Fruit fly (Drosophila melanogaster) whole organism, prepupa: Measurements from ENCODE around the gene CG31178.

Experiments
- CG10631 ChIP-seq: fragments of 200-800 bp; sonication (Bioruptor generic); optimal IDR thresholded peaks from 2 replicates; lab custom pipeline; 2016; ENCODE audit warnings: missing biosample characterization, missing genetic modification characterization
- CG10669 ChIP-seq: fragments of 200-800 bp; sonication (Bioruptor generic); optimal IDR thresholded peaks from 3 replicates; lab custom pipeline; 2018; ENCODE audit warnings: missing biosample characterization, mild to moderate bottlenecking, missing genetic modification characterization, moderate library complexity
- CG11294 ChIP-seq: fragments of 200-800 bp; sonication (Bioruptor generic); IDR thresholded peaks from 2 replicates; pipeline ENCODE4 v1.3.6; 2022; ENCODE audit warnings: missing biosample characterization, missing genetic modification characterization
- CG11762 ChIP-seq: fragments of 200-800 bp; sonication (Bioruptor generic); optimal IDR thresholded peaks from 3 replicates; lab custom pipeline; 2016; ENCODE audit warnings: missing biosample characterization, missing genetic modification characterization; ENCODE audit not compliant: insufficient read depth
- CG11902 ChIP-seq: fragments of 200-800 bp; sonication (Bioruptor generic); optimal IDR thresholded peaks from 3 replicates; lab custom pipeline; 2016; ENCODE audit warnings: missing biosample characterization, missing genetic modification characterization
- CG15336 ChIP-seq: fragments of 200-800 bp; sonication (Bioruptor generic); IDR thresholded peaks from 2 replicates; pipeline ENCODE4 v1.3.6; 2022; ENCODE audit warnings: missing biosample characterization, missing genetic modification characterization
- CG16779 ChIP-seq: fragments of 200-800 bp; sonication (Bioruptor generic); optimal IDR thresholded peaks from 3 replicates; lab custom pipeline; 2017; ENCODE audit warnings: missing biosample characterization, mild to moderate bottlenecking, missing genetic modification characterization
- CG3032 ChIP-seq: fragments of 200-800 bp; optimal IDR thresholded peaks from 2 replicates; lab custom pipeline; 2019; ENCODE audit warnings: missing biosample characterization, mild to moderate bottlenecking, missing genetic modification characterization, moderate library complexity
- CG31627 ChIP-seq: fragments of 200-800 bp; sonication (Bioruptor generic); optimal IDR thresholded peaks from 3 replicates; lab custom pipeline; 2016; ENCODE audit warnings: missing biosample characterization, missing genetic modification characterization
- CG32006 ChIP-seq: fragments of 200-800 bp; sonication (Bioruptor generic); optimal IDR thresholded peaks from 3 replicates; lab custom pipeline; 2017; ENCODE audit warnings: missing biosample characterization, mild to moderate bottlenecking, missing genetic modification characterization
- CG6163 ChIP-seq: fragments of 200-800 bp; sonication (Bioruptor generic); IDR thresholded peaks from 3 replicates; pipeline ENCODE4 v1.3.6; 2022; ENCODE audit warnings: missing biosample characterization, missing genetic modification characterization
- CG6276 ChIP-seq: fragments of 200-800 bp; sonication (Bioruptor generic); optimal IDR thresholded peaks from 2 replicates; lab custom pipeline; 2017; ENCODE audit warnings: missing biosample characterization, mild to moderate bottlenecking, missing genetic modification characterization
- CG6792 ChIP-seq: fragments of 200-800 bp; sonication (Bioruptor generic); optimal IDR thresholded peaks from 3 replicates; lab custom pipeline; 2016; ENCODE audit warnings: missing biosample characterization, missing genetic modification characterization
- CG6854 ChIP-seq: fragments of 200-800 bp; sonication (Bioruptor generic); optimal IDR thresholded peaks from 2 replicates; lab custom pipeline; 2017; ENCODE audit warnings: missing biosample characterization, mild to moderate bottlenecking, missing genetic modification characterization
- CG7368 ChIP-seq: fragments of 200-800 bp; sonication (Bioruptor generic); optimal IDR thresholded peaks from 3 replicates; lab custom pipeline; 2016; ENCODE audit warnings: missing biosample characterization, missing genetic modification characterization
- CG8319 ChIP-seq: fragments of 200-800 bp; sonication (Bioruptor generic); optimal IDR thresholded peaks from 3 replicates; lab custom pipeline; 2016; ENCODE audit warnings: missing biosample characterization, missing genetic modification characterization
- CG9139 ChIP-seq: fragments of 200-800 bp; sonication (Bioruptor generic); optimal IDR thresholded peaks from 3 replicates; lab custom pipeline; 2017; ENCODE audit warnings: missing biosample characterization, mild to moderate bottlenecking, missing genetic modification characterization
- Eip75B ChIP-seq: fragments of 200-800 bp; sonication (Bioruptor generic); optimal IDR thresholded peaks from 3 replicates; lab custom pipeline; 2016; ENCODE audit warnings: missing biosample characterization, missing genetic modification characterization
- Eip78C ChIP-seq: fragments of 200-800 bp; sonication (Bioruptor generic); peaks from one replicate; lab custom pipeline; 2016; ENCODE audit warnings: missing biosample characterization, missing genetic modification characterization
- Eip93F ChIP-seq: fragments of 200-800 bp; sonication (Bioruptor generic); optimal IDR thresholded peaks from 2 replicates; lab custom pipeline; 2016; ENCODE audit warnings: missing biosample characterization, mild to moderate bottlenecking, missing genetic modification characterization
- Ets21C ChIP-seq: fragments of 200-800 bp; sonication (Bioruptor generic); optimal IDR thresholded peaks from 3 replicates; lab custom pipeline; 2016; ENCODE audit warnings: missing biosample characterization, missing genetic modification characterization
- Gug ChIP-seq: fragments of 200-800 bp; sonication (Bioruptor generic); IDR thresholded peaks from 2 replicates; pipeline ENCODE4 v1.3.6; 2022; ENCODE audit warnings: missing biosample characterization, missing genetic modification characterization
- Hr38 ChIP-seq: sonication (Bioruptor generic); optimal IDR thresholded peaks from 2 replicates; lab custom pipeline; 2016; ENCODE audit warnings: missing biosample characterization, missing genetic modification characterization
- Hr4 ChIP-seq: fragments of 200-800 bp; sonication (Bioruptor generic); optimal IDR thresholded peaks from 3 replicates; lab custom pipeline; 2016; ENCODE audit warnings: missing biosample characterization, missing genetic modification characterization
- Lpt ChIP-seq: fragments of 200-800 bp; sonication (Bioruptor generic); optimal IDR thresholded peaks from 3 replicates; lab custom pipeline; 2016; ENCODE audit warnings: missing biosample characterization, missing genetic modification characterization
- Met ChIP-seq: fragments of 200-800 bp; sonication (Bioruptor generic); optimal IDR thresholded peaks from 3 replicates; lab custom pipeline; 2016; ENCODE audit warnings: missing biosample characterization, missing genetic modification characterization
- OdsH ChIP-seq: fragments of 200-800 bp; sonication (Bioruptor generic); optimal IDR thresholded peaks from 3 replicates; lab custom pipeline; 2016; ENCODE audit warnings: missing biosample characterization, missing genetic modification characterization
- Smox ChIP-seq: fragments of 200-800 bp; sonication (Bioruptor generic); optimal IDR thresholded peaks from 3 replicates; lab custom pipeline; 2016; ENCODE audit warnings: missing biosample characterization, missing genetic modification characterization
- Sox102F ChIP-seq: fragments of 200-800 bp; sonication (Bioruptor generic); optimal IDR thresholded peaks from 2 replicates; lab custom pipeline; 2016; ENCODE audit warnings: missing biosample characterization, mild to moderate bottlenecking, missing genetic modification characterization
- Sox14 ChIP-seq: fragments of 200-800 bp; sonication (Bioruptor generic); optimal IDR thresholded peaks from 3 replicates; lab custom pipeline; 2016; ENCODE audit warnings: missing biosample characterization, missing genetic modification characterization
- Sox15 ChIP-seq: fragments of 200-800 bp; sonication (Bioruptor generic); optimal IDR thresholded peaks from 3 replicates; lab custom pipeline; 2016; ENCODE audit warnings: missing biosample characterization, missing genetic modification characterization
- achi ChIP-seq: fragments of 200-800 bp; sonication (Bioruptor generic); optimal IDR thresholded peaks from 3 replicates; lab custom pipeline; 2016; ENCODE audit warnings: missing biosample characterization, missing genetic modification characterization
- acj6 ChIP-seq: fragments of 200-800 bp; sonication (Bioruptor generic); optimal IDR thresholded peaks from 3 replicates; lab custom pipeline; 2016; ENCODE audit warnings: missing biosample characterization, missing genetic modification characterization
- cyc ChIP-seq: fragments of 200-800 bp; sonication (Bioruptor generic); optimal IDR thresholded peaks from 3 replicates; lab custom pipeline; 2016; ENCODE audit warnings: missing biosample characterization, missing genetic modification characterization
- dac ChIP-seq: fragments of 200-800 bp; sonication (Bioruptor generic); optimal IDR thresholded peaks from 2 replicates; lab custom pipeline; 2017; ENCODE audit warnings: missing biosample characterization, mild to moderate bottlenecking, missing genetic modification characterization
- dsx ChIP-seq: fragments of 200-800 bp; optimal IDR thresholded peaks from 3 replicates; lab custom pipeline; 2019; ENCODE audit warnings: missing biosample characterization, mild to moderate bottlenecking, missing genetic modification characterization, moderate library complexity; ENCODE audit not compliant: poor library complexity, severe bottlenecking
- eg ChIP-seq: fragments of 200-800 bp; sonication (Bioruptor generic); IDR thresholded peaks from 3 replicates; pipeline ENCODE4 v1.3.6; 2022; ENCODE audit warnings: missing biosample characterization, missing genetic modification characterization
- esn ChIP-seq: fragments of 200-800 bp; sonication (Bioruptor generic); optimal IDR thresholded peaks from 2 replicates; lab custom pipeline; 2016; ENCODE audit warnings: missing biosample characterization, mild to moderate bottlenecking, missing genetic modification characterization, moderate library complexity
- fkh ChIP-seq: fragments of 200-800 bp; sonication (Bioruptor generic); optimal IDR thresholded peaks from 3 replicates; lab custom pipeline; 2017; ENCODE audit warnings: missing biosample characterization, mild to moderate bottlenecking, missing genetic modification characterization, moderate library complexity
- lz ChIP-seq: fragments of 200-800 bp; sonication (Bioruptor generic); optimal IDR thresholded peaks from 3 replicates; lab custom pipeline; 2016; ENCODE audit warnings: missing biosample characterization, missing genetic modification characterization
- net ChIP-seq: fragments of 200-800 bp; sonication (Bioruptor generic); optimal IDR thresholded peaks from 3 replicates; lab custom pipeline; 2016; ENCODE audit warnings: missing biosample characterization, missing genetic modification characterization
- pdm3 ChIP-seq: fragments of 200-800 bp; sonication (Bioruptor generic); optimal IDR thresholded peaks from 3 replicates; lab custom pipeline; 2016; ENCODE audit warnings: missing biosample characterization, missing genetic modification characterization
- salr ChIP-seq, 2 experiments: fragments of 200-800 bp; sonication (Bioruptor generic); optimal IDR thresholded peaks; 3 replicates each; lab custom pipeline; 2016 to 2018; ENCODE audit warnings: missing biosample characterization in 2 of 2, missing genetic modification characterization in 2 of 2, mild to moderate bottlenecking in 1 of 2
- svp ChIP-seq: fragments of 200-800 bp; sonication (Bioruptor generic); peaks from one replicate; lab custom pipeline; 2016; ENCODE audit warnings: missing biosample characterization, missing genetic modification characterization
- topi ChIP-seq: fragments of 200-800 bp; sonication (Bioruptor generic); optimal IDR thresholded peaks from 3 replicates; lab custom pipeline; 2016; ENCODE audit warnings: missing biosample characterization, missing genetic modification characterization
- vri ChIP-seq: fragments of 200-800 bp; sonication (Bioruptor generic); optimal IDR thresholded peaks from 3 replicates; lab custom pipeline; 2016; ENCODE audit warnings: missing biosample characterization, mild to moderate bottlenecking, missing genetic modification characterization

Gene CG31178

dm6 chr3R:21827453-21828039, 46.0 kb upstream of the CG31178 start (continued):
- TF ChIP-seq OdsH: peak; percentile 65
- peak in 1 of 2 experiments; percentile 15 for TF ChIP-seq salr (GFP tag; optimal IDR thresholded peaks at IDR 0.05; lab: Kevin White, UChicago)
- TF ChIP-seq CG11762 (GFP tag; lab: Kevin White, UChicago): peak; percentile 8
- TF ChIP-seq Gug (GFP tag; lab: Robert Waterston, UW): 0 out of 2 replicates have a peak, but pooled peaks have one; percentile 12
- TF ChIP-seq CG11902: peak; percentile 9
- no peak for TF ChIP-seq Sox15
- TF ChIP-seq vri (GFP tag; lab: Kevin White, UChicago): peak; percentile 14
- TF ChIP-seq cyc: peak; percentile 56
- TF ChIP-seq Sox14 (GFP tag; lab: Kevin White, UChicago): peak; percentile 56
- TF ChIP-seq CG10631: peak; percentile 27
- peak; percentile 9 for TF ChIP-seq CG10669 (GFP tag; lab: Kevin White, UChicago)
- TF ChIP-seq Hr4: peak; percentile 58
- no peak for TF ChIP-seq CG6854 (GFP tag; lab: Kevin White, UChicago)
- TF ChIP-seq CG11294: no peak
- TF ChIP-seq Eip78C (GFP tag; lab: Kevin White, UChicago): peak; percentile 85
- peak; percentile 73 for TF ChIP-seq CG31627 (GFP tag; lab: Kevin White, UChicago)
- peak; percentile 73 for TF ChIP-seq topi (GFP tag; lab: Kevin White, UChicago)
- TF ChIP-seq Met (GFP tag; lab: Kevin White, UChicago): peak; percentile 81
- peak; percentile 86 for TF ChIP-seq svp (GFP tag; lab: Kevin White, UChicago)
- no peak for TF ChIP-seq Eip93F (GFP tag; lab: Kevin White, UChicago)
- TF ChIP-seq eg (GFP tag; lab: Robert Waterston, UW): no peak
- peak; percentile 15 for TF ChIP-seq CG3032 (tag; lab: Kevin White, UChicago)
- TF ChIP-seq CG6276 (GFP tag; lab: Kevin White, UChicago): no peak
- peak; percentile 50 for TF ChIP-seq lz (GFP tag; lab: Kevin White, UChicago)
- peak; percentile 58 for TF ChIP-seq acj6 (GFP tag; lab: Kevin White, UChicago)
- TF ChIP-seq CG16779 (tag; lab: Kevin White, UChicago): no peak
- TF ChIP-seq esn (GFP tag; lab: Kevin White, UChicago): peak; percentile 75
- peak; percentile 45; the same call in 1 of the 3 replicates for TF ChIP-seq CG6163 (GFP tag; lab: Robert Waterston, UW)
- peak; percentile 52 for TF ChIP-seq achi (GFP tag; lab: Kevin White, UChicago)
- no peak for TF ChIP-seq Lpt (GFP tag; lab: Kevin White, UChicago)

dm6 chr3R:21828040-21828526, 45.5 kb upstream of the CG31178 start:
- TF ChIP-seq Smox (GFP tag; lab: Kevin White, UChicago): no peak
- no peak for TF ChIP-seq dac (GFP tag; lab: Kevin White, UChicago)
- peak; percentile 17 for TF ChIP-seq pdm3
- TF ChIP-seq CG11762 (GFP tag; lab: Kevin White, UChicago): no peak
- TF ChIP-seq CG10669 (GFP tag; lab: Kevin White, UChicago): no peak
- TF ChIP-seq eg (GFP tag; lab: Robert Waterston, UW): no peak
- TF ChIP-seq topi (GFP tag; lab: Kevin White, UChicago): peak; percentile 35
- no peak for TF ChIP-seq dsx
- TF ChIP-seq CG6276 (GFP tag; lab: Kevin White, UChicago): no peak
- TF ChIP-seq acj6 (GFP tag; lab: Kevin White, UChicago): peak; percentile 12
- no peak for TF ChIP-seq Gug (GFP tag; lab: Robert Waterston, UW)
- no peak for TF ChIP-seq Sox15
- TF ChIP-seq Lpt (GFP tag; lab: Kevin White, UChicago): no peak
- no peak for TF ChIP-seq Hr38
- no peak for TF ChIP-seq Eip75B
- TF ChIP-seq CG11294: no peak
- TF ChIP-seq svp (GFP tag; lab: Kevin White, UChicago): peak; percentile 56
- peak; percentile 60 for TF ChIP-seq CG31627 (GFP tag; lab: Kevin White, UChicago)
- TF ChIP-seq CG11902: peak; percentile 8
- no peak for TF ChIP-seq Eip93F (GFP tag; lab: Kevin White, UChicago)
- TF ChIP-seq net (GFP tag; lab: Kevin White, UChicago): no peak
- TF ChIP-seq CG7368: no peak
- peak; percentile 11 for TF ChIP-seq Sox102F (GFP tag; lab: Kevin White, UChicago)
- TF ChIP-seq CG8319 (GFP tag; lab: Kevin White, UChicago): no peak
- TF ChIP-seq CG10631: peak; percentile 41
- no peak for TF ChIP-seq vri (GFP tag; lab: Kevin White, UChicago)
- TF ChIP-seq CG15336 (GFP tag; lab: Robert Waterston, UW): peak; percentile 41; the same call in 1 of the 2 replicates
- peak; percentile 16 for TF ChIP-seq CG32006 (GFP tag; lab: Kevin White, UChicago)
- TF ChIP-seq Eip78C (GFP tag; lab: Kevin White, UChicago): peak; percentile 73
- peak; percentile 22 for TF ChIP-seq Met (GFP tag; lab: Kevin White, UChicago)
- TF ChIP-seq CG9139 (GFP tag; lab: Kevin White, UChicago): no peak
- peak; percentile 25 for TF ChIP-seq Ets21C (GFP tag; lab: Kevin White, UChicago)
- TF ChIP-seq Hr4: peak; percentile 3
- no peak for TF ChIP-seq CG3032 (tag; lab: Kevin White, UChicago)
- TF ChIP-seq cyc: no peak
- no peak for TF ChIP-seq CG6792 (GFP tag; lab: Kevin White, UChicago)
- TF ChIP-seq fkh (GFP tag; lab: Kevin White, UChicago): peak; percentile 72
